Fruit fly (Drosophila melanogaster): Measurements from ENCODE around the gene MED20.

MED20 gene

dm6 chr2L:8030693-8031210 lies 41.9 kb downstream of the MED20 start, which contains the start of gene Cka (continued):
- TF ChIP-seq Mrtf (GFP tag; IDR thresholded peaks at IDR 0.05), result no peak
- TF ChIP-seq CG2116 (GFP tag; optimal IDR thresholded peaks at IDR 0.05), result no peak
- no peak for TF ChIP-seq Atf-2 (GFP tag; optimal IDR thresholded peaks at IDR 0.05)
- peak; percentile 73 for TF ChIP-seq D (optimal IDR thresholded peaks at IDR 0.05)
- no peak for TF ChIP-seq D (GFP tag; optimal IDR thresholded peaks at IDR 0.05)
- TF ChIP-seq crol (GFP tag; IDR thresholded peaks at IDR 0.05), result peak; percentile 38; the same call in 1 of the 2 replicates
- TF ChIP-seq MESR4 (GFP tag; optimal IDR thresholded peaks at IDR 0.05), result peak; percentile 88
- TF ChIP-seq CG12942 (GFP tag; optimal IDR thresholded peaks at IDR 0.05), result no peak
- TF ChIP-seq phol (tag; optimal IDR thresholded peaks at IDR 0.05), result peak; percentile 7
- TF ChIP-seq CG13123 (GFP tag; optimal IDR thresholded peaks at IDR 0.05), result no peak
- TF ChIP-seq Oli (tag; optimal IDR thresholded peaks at IDR 0.05), result peak; percentile 21
- TF ChIP-seq Taf1 (GFP tag; IDR thresholded peaks at IDR 0.05), result no peak; the same call in 1 of the 2 replicates
- no peak for TF ChIP-seq NC2α (GFP tag; optimal IDR thresholded peaks at IDR 0.05)
- TF ChIP-seq CG17829 (tag; optimal IDR thresholded peaks at IDR 0.05), result peak; percentile 17
- TF ChIP-seq CG10267 (tag; optimal IDR thresholded peaks at IDR 0.05), result no peak
- TF ChIP-seq bowl (GFP tag; IDR thresholded peaks at IDR 0.05), result no peak
- TF ChIP-seq CG8924 (tag; optimal IDR thresholded peaks at IDR 0.05), result peak; percentile 32
- TF ChIP-seq Lim3 (GFP tag; IDR thresholded peaks at IDR 0.05), result no peak
- TF ChIP-seq crc (GFP tag; optimal IDR thresholded peaks at IDR 0.05), result no peak
- no peak for TF ChIP-seq pros (GFP tag; optimal IDR thresholded peaks at IDR 0.05)
- no peak for TF ChIP-seq mam (GFP tag; optimal IDR thresholded peaks at IDR 0.05)
- no peak for TF ChIP-seq CG1024 (GFP tag; IDR thresholded peaks at IDR 0.05)
- no peak for TF ChIP-seq CG15011 (GFP tag; optimal IDR thresholded peaks at IDR 0.05)
- TF ChIP-seq CG2712 (tag; optimal IDR thresholded peaks at IDR 0.05), result no peak
- no peak for TF ChIP-seq CG1792 (GFP tag; optimal IDR thresholded peaks at IDR 0.05)
- peak; percentile 77 for TF ChIP-seq CG32767 (GFP tag; IDR thresholded peaks at IDR 0.05)
- TF ChIP-seq Fer1 (GFP tag; optimal IDR thresholded peaks at IDR 0.05), result peak; percentile 43
- no peak for TF ChIP-seq TFAM (GFP tag; optimal IDR thresholded peaks at IDR 0.05)
- TF ChIP-seq chm (GFP tag; IDR thresholded peaks at IDR 0.05), result peak; percentile 54; the same call in 1 of the 2 replicates
- TF ChIP-seq Oaz (GFP tag; IDR thresholded peaks at IDR 0.05), result no peak
- no peak for TF ChIP-seq vfl (GFP tag; optimal IDR thresholded peaks at IDR 0.05)
- TF ChIP-seq scrt (GFP tag; optimal IDR thresholded peaks at IDR 0.05), result no peak
- TF ChIP-seq eve (GFP tag; optimal IDR thresholded peaks at IDR 0.05), result no peak
- no peak for TF ChIP-seq Dip2 (GFP tag; IDR thresholded peaks at IDR 0.05)
- TF ChIP-seq bcd (GFP tag; optimal IDR thresholded peaks at IDR 0.05), result no peak
- TF ChIP-seq CG11398 (GFP tag; optimal IDR thresholded peaks at IDR 0.05), result no peak
- no peak for TF ChIP-seq Fer2 (tag; optimal IDR thresholded peaks at IDR 0.05)
- no peak for TF ChIP-seq CG43689 (GFP tag; IDR thresholded peaks at IDR 0.05)
- 0 out of 2 replicates have a peak, but pooled peaks have one; percentile 30 for TF ChIP-seq slbo (GFP tag; IDR thresholded peaks at IDR 0.05)
- peak; percentile 52 for TF ChIP-seq gsb-n (tag; optimal IDR thresholded peaks at IDR 0.05)
- TF ChIP-seq ftz-f1 (GFP tag; optimal IDR thresholded peaks at IDR 0.05), result peak; percentile 69
- TF ChIP-seq Dad (GFP tag; optimal IDR thresholded peaks at IDR 0.05), result no peak
- no peak for TF ChIP-seq gem (tag; optimal IDR thresholded peaks at IDR 0.05)
- TF ChIP-seq CG17361 (GFP tag; IDR thresholded peaks at IDR 0.05), result no peak
- no peak for TF ChIP-seq Bdp1 (GFP tag; optimal IDR thresholded peaks at IDR 0.05)
- no peak for TF ChIP-seq Sry-δ (GFP tag; optimal IDR thresholded peaks at IDR 0.05)
- TF ChIP-seq slp2 (GFP tag; optimal IDR thresholded peaks at IDR 0.05), result no peak
- TF ChIP-seq grau (tag; optimal IDR thresholded peaks at IDR 0.05), result no peak
- peak; percentile 22 for TF ChIP-seq mirr (GFP tag; optimal IDR thresholded peaks at IDR 0.05)
- no peak for TF ChIP-seq Opbp (GFP tag; IDR thresholded peaks at IDR 0.05; ENCODE audit: partially characterized antibody)
- no peak for TF ChIP-seq CG10462 (GFP tag; optimal IDR thresholded peaks at IDR 0.05)
- peak in 1 of 2 experiments; percentile 30 for TF ChIP-seq Pdp1 (GFP tag; optimal IDR thresholded peaks at IDR 0.05)

Measured in whole organism, embryonic.